Worm (Caenorhabditis elegans) whole organism, young adult: ENCODE results near the gene C45G9.11.

Source experiments
- attf-3 ChIP-seq: fragments of 200-800 bp; sonication (Bioruptor generic); conservative IDR thresholded peaks from 2 replicates; pipeline ENCODE4 v1.3.6; 2022; ENCODE audit warnings: missing genetic modification reagents, missing genetic modification characterization, missing compliant biosample characterization
- cebp-2 ChIP-seq: fragments of 200-800 bp; sonication (Bioruptor generic); IDR thresholded peaks from 2 replicates; pipeline ENCODE4 v1.3.6; 2022; ENCODE audit warnings: missing genetic modification characterization, missing compliant biosample characterization
- mes-4 ChIP-seq: sonication (generic microtip); optimal IDR thresholded peaks from 2 replicates; lab custom pipeline; 2016; ENCODE audit warnings: missing genotype, missing genetic modification characterization, missing compliant biosample characterization
- sea-2 ChIP-seq: fragments of 200-800 bp; sonication (Bioruptor generic); IDR thresholded peaks from 2 replicates; pipeline ENCODE4 v1.3.6; 2022; ENCODE audit warnings: missing genetic modification characterization, missing compliant biosample characterization
- unc-62 ChIP-seq: fragments of 150-350 bp; optimal IDR thresholded peaks from 2 replicates; lab custom pipeline; 2014; ENCODE audit warnings: missing biosample characterization, missing genetic modification reagents, missing genetic modification characterization

DNA sequence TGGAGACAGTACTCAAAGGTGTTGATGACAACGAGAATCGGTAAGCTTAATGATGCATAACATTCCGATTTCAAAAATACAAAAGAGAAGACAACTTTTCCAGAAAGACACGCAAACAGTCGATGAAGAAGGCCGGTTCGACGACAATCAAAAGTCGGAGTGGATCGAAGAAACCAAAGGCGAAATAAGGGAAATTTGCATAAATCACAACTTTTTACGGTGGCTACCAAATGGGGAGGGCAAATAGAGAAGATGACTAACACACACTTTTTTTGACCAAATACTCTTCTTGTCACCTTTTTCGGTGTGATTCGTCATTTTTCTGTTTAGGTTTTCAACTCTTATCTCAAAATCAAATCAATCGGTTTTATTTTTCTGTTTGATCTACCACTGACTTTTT, 32.4 kb downstream of the C45G9.11 start, which contains the start of gene C45G9.6:
- TF ChIP-seq attf-3 = no peak
- no peak for TF ChIP-seq sea-2 (GFP tag; lab: Robert Waterston, UW)
- no peak for TF ChIP-seq unc-62
- TF ChIP-seq cebp-2 = no peak
- TF ChIP-seq mes-4 (tag; lab: Kevin White, UChicago) = no peak
